Worm (Caenorhabditis elegans) whole organism, L4 larva: ENCODE results near the gene F54E2.2.

Experiments used
- Y48G9A.11 ChIP-seq: fragments of 200-800 bp; sonication (Bioruptor generic); IDR thresholded peaks from 2 replicates; pipeline ENCODE4 v1.3.6; 2022; ENCODE audit warnings: missing genetic modification reagents, missing genetic modification characterization, missing compliant biosample characterization
- ama-1 ChIP-seq: fragments of 150-350 bp; optimal IDR thresholded peaks from 2 replicates; lab custom pipeline; 2014; ENCODE audit warnings: inconsistent platforms, mixed read lengths
- ceh-28 ChIP-seq: fragments of 150-350 bp; optimal IDR thresholded peaks from 2 replicates; lab custom pipeline; 2014; ENCODE audit warnings: missing biosample characterization, missing genetic modification reagents, missing genetic modification characterization
- hlh-30 ChIP-seq: sonication (generic microtip); optimal IDR thresholded peaks from 2 replicates; lab custom pipeline; 2017; ENCODE audit warnings: antibody characterized with exemption, mild to moderate bottlenecking, missing genetic modification characterization, missing compliant biosample characterization; ENCODE audit not compliant: insufficient read depth
- nhr-77 ChIP-seq: fragments of 150-350 bp; optimal IDR thresholded peaks from 2 replicates; lab custom pipeline; 2014; ENCODE audit warnings: missing biosample characterization, missing genetic modification characterization
- pqm-1 ChIP-seq: sonication (generic microtip); optimal IDR thresholded peaks from 2 replicates; lab custom pipeline; 2017; ENCODE audit warnings: missing biosample characterization, missing genetic modification characterization
- unc-39 ChIP-seq: sonication (generic microtip); optimal IDR thresholded peaks from 2 replicates; lab custom pipeline; 2017; ENCODE audit warnings: missing biosample characterization, missing genetic modification characterization
- zip-11 ChIP-seq: fragments of 200-800 bp; sonication (Bioruptor generic); IDR thresholded peaks from 2 replicates; pipeline ENCODE4 v1.3.6; 2022; ENCODE audit warnings: missing genetic modification characterization, missing compliant biosample characterization

DNA sequence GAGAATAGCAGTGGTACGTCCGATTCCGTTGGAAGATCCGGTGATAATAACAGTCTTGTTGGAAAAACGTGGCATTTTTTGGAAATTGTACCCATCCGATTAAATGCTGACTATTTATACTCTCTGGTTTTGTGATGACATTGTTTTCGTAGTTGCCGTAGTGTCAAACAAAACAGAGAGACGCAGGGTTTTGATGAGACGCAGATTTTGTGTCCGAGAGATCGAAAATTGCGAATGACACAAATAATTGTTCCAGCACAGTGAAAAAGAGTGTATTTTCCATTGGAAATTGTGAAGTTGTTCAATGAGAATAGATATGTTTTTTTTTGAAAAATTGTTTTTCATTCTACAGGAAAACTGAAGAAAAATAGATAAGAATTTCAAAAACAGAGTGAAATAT is 33.0 kb upstream of the F54E2.2 start, which contains the start of gene R05D8.7:
- TF ChIP-seq pqm-1 (tag; lab: Kevin White, UChicago) = no peak
- TF ChIP-seq ceh-28 (tag; lab: Kevin White, UChicago) = no peak
- TF ChIP-seq ama-1 = no peak
- TF ChIP-seq hlh-30 (tag; lab: Kevin White, UChicago) = no peak
- no peak for TF ChIP-seq Y48G9A.11
- no peak for TF ChIP-seq unc-39 (tag; lab: Kevin White, UChicago)
- no peak for TF ChIP-seq zip-11
- no peak for TF ChIP-seq nhr-77 (tag; lab: Kevin White, UChicago)
